Fruit fly (Drosophila melanogaster) whole organism, embryonic: ENCODE measurements around the gene CG32686.

ENCODE experiments used
- Abd-B ChIP-seq: fragments of 200-800 bp; sonication (Bioruptor generic); optimal IDR thresholded peaks from 2 replicates; lab custom pipeline; 2018; ENCODE audit warnings: missing biosample characterization, mild to moderate bottlenecking, missing genetic modification characterization, moderate library complexity
- Adf1 ChIP-seq: fragments of 200-800 bp; sonication (Bioruptor generic); IDR thresholded peaks from 2 replicates; pipeline ENCODE4 v1.3.6; 2022; ENCODE audit warnings: missing biosample characterization, missing genetic modification characterization
- CG10654 ChIP-seq: fragments of 200-800 bp; sonication (Bioruptor generic); optimal IDR thresholded peaks from 2 replicates; lab custom pipeline; 2016; ENCODE audit warnings: missing biosample characterization, missing genetic modification characterization
- CG10959 ChIP-seq: fragments of 200-800 bp; sonication (Bioruptor generic); IDR thresholded peaks from 2 replicates; pipeline ENCODE4 v1.3.6; 2022; ENCODE audit warnings: missing biosample characterization, missing genetic modification characterization
- CG12219 ChIP-seq: fragments of 200-800 bp; sonication (Bioruptor generic); optimal IDR thresholded peaks from 3 replicates; lab custom pipeline; 2018; ENCODE audit warnings: missing biosample characterization, mild to moderate bottlenecking, missing genetic modification characterization
- CG1233 ChIP-seq: fragments of 200-800 bp; sonication (Bioruptor generic); optimal IDR thresholded peaks from 4 replicates; lab custom pipeline; 2018; ENCODE audit warnings: missing biosample characterization, mild to moderate bottlenecking, missing genetic modification characterization
- CG14860 ChIP-seq: fragments of 200-800 bp; sonication (Bioruptor generic); IDR thresholded peaks from 3 replicates; pipeline ENCODE4 v1.3.6; 2022; ENCODE audit warnings: missing biosample characterization, missing genetic modification characterization; ENCODE audit not compliant: partially characterized antibody
- CG17328 ChIP-seq: fragments of 200-800 bp; sonication (Bioruptor generic); IDR thresholded peaks from 2 replicates; pipeline ENCODE4 v1.3.6; 2022; ENCODE audit warnings: missing biosample characterization, missing genetic modification characterization
- CG17385 ChIP-seq: fragments of 200-800 bp; sonication (Bioruptor generic); optimal IDR thresholded peaks from 3 replicates; lab custom pipeline; 2018; ENCODE audit warnings: missing biosample characterization, mild to moderate bottlenecking, missing genetic modification characterization
- CG18599 ChIP-seq: fragments of 200-800 bp; sonication (Bioruptor generic); optimal IDR thresholded peaks from 3 replicates; lab custom pipeline; 2017; ENCODE audit warnings: missing biosample characterization, missing genetic modification characterization, mild to moderate bottlenecking, moderate library complexity, missing genetic modification reagents
- CG18764 ChIP-seq: fragments of 200-800 bp; sonication (Bioruptor generic); optimal IDR thresholded peaks from 3 replicates; lab custom pipeline; 2016; ENCODE audit warnings: missing biosample characterization, missing genetic modification characterization
- CG2202 ChIP-seq: fragments of 200-800 bp; sonication (Bioruptor generic); optimal IDR thresholded peaks from 2 replicates; lab custom pipeline; 2018; ENCODE audit warnings: missing biosample characterization, mild to moderate bottlenecking, missing genetic modification characterization
- CG33557 ChIP-seq: fragments of 200-800 bp; sonication (Bioruptor generic); optimal IDR thresholded peaks from 2 replicates; lab custom pipeline; 2019; ENCODE audit warnings: missing biosample characterization, mild to moderate bottlenecking, missing genetic modification characterization, moderate library complexity
- CG34422 ChIP-seq: fragments of 200-800 bp; sonication (Bioruptor generic); IDR thresholded peaks from 3 replicates; pipeline ENCODE4 v1.3.6; 2022; ENCODE audit warnings: missing biosample characterization, missing genetic modification characterization
- CG7357 ChIP-seq: fragments of 200-800 bp; sonication (Bioruptor generic); IDR thresholded peaks from 3 replicates; pipeline ENCODE4 v1.3.6; 2022; ENCODE audit warnings: missing biosample characterization, missing genetic modification characterization
- E2f2 ChIP-seq: fragments of 200-800 bp; sonication (Bioruptor generic); IDR thresholded peaks from 2 replicates; pipeline ENCODE4 v1.3.6; 2022; ENCODE audit warnings: missing biosample characterization, missing genetic modification characterization
- HLH4C ChIP-seq: fragments of 200-800 bp; sonication (Bioruptor generic); IDR thresholded peaks from 3 replicates; pipeline ENCODE4 v1.3.6; 2022; ENCODE audit warnings: missing biosample characterization, missing genetic modification characterization; ENCODE audit not compliant: partially characterized antibody
- HmgZ ChIP-seq: fragments of 200-800 bp; sonication (Bioruptor generic); optimal IDR thresholded peaks from 2 replicates; lab custom pipeline; 2018; ENCODE audit warnings: missing biosample characterization, mild to moderate bottlenecking, missing genetic modification characterization
- Med ChIP-seq: fragments of 200-800 bp; sonication (Bioruptor generic); peaks from one replicate; lab custom pipeline; 2016; ENCODE audit warnings: missing biosample characterization, missing genetic modification characterization, mild to moderate bottlenecking, inconsistent platforms, moderate library complexity
- Mes4 ChIP-seq: fragments of 200-800 bp; sonication (Bioruptor generic); optimal IDR thresholded peaks from 2 replicates; lab custom pipeline; 2016; ENCODE audit warnings: missing biosample characterization, missing genetic modification characterization
- Nf-YB ChIP-seq: fragments of 200-800 bp; sonication (Bioruptor generic); optimal IDR thresholded peaks from 3 replicates; lab custom pipeline; 2019; ENCODE audit warnings: missing biosample characterization, mild to moderate bottlenecking, missing genetic modification characterization, moderate library complexity
- Pdp1 ChIP-seq, 2 experiments: fragments of 200-800 bp; sonication (Bioruptor generic); optimal IDR thresholded peaks; 3 replicates each; lab custom pipeline; 2016; ENCODE audit warnings: missing biosample characterization in 2 of 2, missing genetic modification characterization in 2 of 2, mild to moderate bottlenecking in 1 of 2, moderate library complexity in 1 of 2
- bigmax ChIP-seq: fragments of 200-800 bp; sonication (Bioruptor generic); optimal IDR thresholded peaks from 2 replicates; lab custom pipeline; 2018; ENCODE audit warnings: missing biosample characterization, mild to moderate bottlenecking, missing genetic modification characterization
- btn ChIP-seq: fragments of 200-800 bp; sonication (Bioruptor generic); optimal IDR thresholded peaks from 2 replicates; lab custom pipeline; 2016; ENCODE audit warnings: missing biosample characterization, missing genetic modification characterization
- chinmo ChIP-seq: fragments of 200-800 bp; sonication (Bioruptor generic); IDR thresholded peaks from 4 replicates; pipeline ENCODE4 v1.3.6; 2022; ENCODE audit warnings: missing biosample characterization, missing genetic modification characterization; ENCODE audit not compliant: partially characterized antibody
- crc ChIP-seq: fragments of 200-800 bp; sonication (Bioruptor generic); optimal IDR thresholded peaks from 2 replicates; lab custom pipeline; 2016; ENCODE audit warnings: missing biosample characterization, missing genetic modification characterization
- dan ChIP-seq: fragments of 200-800 bp; sonication (Bioruptor generic); IDR thresholded peaks from 2 replicates; pipeline ENCODE4 v1.3.6; 2022; ENCODE audit warnings: missing biosample characterization, missing genetic modification characterization
- dmrt11E ChIP-seq: fragments of 200-800 bp; sonication (Bioruptor generic); optimal IDR thresholded peaks from 3 replicates; lab custom pipeline; 2018; ENCODE audit warnings: missing biosample characterization, mild to moderate bottlenecking, missing genetic modification characterization, moderate library complexity
- ems ChIP-seq: fragments of 200-800 bp; sonication (Bioruptor generic); optimal IDR thresholded peaks from 3 replicates; lab custom pipeline; 2016; ENCODE audit warnings: missing biosample characterization, missing genetic modification characterization
- en ChIP-seq: fragments of 200-800 bp; sonication (Bioruptor generic); optimal IDR thresholded peaks from 2 replicates; lab custom pipeline; 2016; ENCODE audit warnings: missing biosample characterization, missing genetic modification characterization
- fu2 ChIP-seq: fragments of 200-800 bp; sonication (Bioruptor generic); optimal IDR thresholded peaks from 2 replicates; lab custom pipeline; 2016; ENCODE audit warnings: missing biosample characterization, missing genetic modification characterization
- grn ChIP-seq: fragments of 200-800 bp; sonication (Bioruptor generic); optimal IDR thresholded peaks from 3 replicates; lab custom pipeline; 2017; ENCODE audit warnings: missing biosample characterization, missing genetic modification characterization
- jumu ChIP-seq: fragments of 200-800 bp; sonication (Bioruptor generic); optimal IDR thresholded peaks from 3 replicates; lab custom pipeline; 2016; ENCODE audit warnings: missing biosample characterization, missing genetic modification characterization
- ken ChIP-seq: fragments of 200-800 bp; sonication (Bioruptor generic); IDR thresholded peaks from 3 replicates; pipeline ENCODE4 v1.3.6; 2022; ENCODE audit warnings: missing biosample characterization, missing genetic modification characterization
- kni ChIP-seq: fragments of 200-800 bp; sonication (Bioruptor generic); optimal IDR thresholded peaks from 3 replicates; lab custom pipeline; 2017; ENCODE audit warnings: mild to moderate bottlenecking, missing biosample characterization, missing genetic modification reagents, missing genetic modification characterization
- lmd ChIP-seq: fragments of 200-800 bp; sonication (Bioruptor generic); IDR thresholded peaks from 2 replicates; pipeline ENCODE4 v1.3.6; 2022; ENCODE audit warnings: missing biosample characterization, missing genetic modification characterization
- nau ChIP-seq: fragments of 200-800 bp; sonication (Bioruptor generic); optimal IDR thresholded peaks from 3 replicates; lab custom pipeline; 2017; ENCODE audit warnings: missing biosample characterization, mild to moderate bottlenecking, missing genetic modification characterization, missing genetic modification reagents
- nom ChIP-seq: fragments of 200-800 bp; sonication (Bioruptor generic); optimal IDR thresholded peaks from 2 replicates; lab custom pipeline; 2017; ENCODE audit warnings: missing biosample characterization, missing genetic modification characterization, mild to moderate bottlenecking, moderate library complexity, missing genetic modification reagents
- odd ChIP-seq: fragments of 200-800 bp; sonication (Bioruptor generic); optimal IDR thresholded peaks from 2 replicates; lab custom pipeline; 2017; ENCODE audit warnings: missing biosample characterization, mild to moderate bottlenecking, missing genetic modification characterization
- peb ChIP-seq: fragments of 200-800 bp; sonication (Bioruptor generic); IDR thresholded peaks from 2 replicates; pipeline ENCODE4 v1.3.6; 2022; ENCODE audit warnings: missing biosample characterization, missing genetic modification characterization
- sens ChIP-seq: fragments of 200-800 bp; sonication (Bioruptor generic); peaks from one replicate; lab custom pipeline; 2016; ENCODE audit warnings: missing biosample characterization, missing genetic modification characterization
- sima ChIP-seq: fragments of 200-800 bp; sonication (Bioruptor generic); optimal IDR thresholded peaks from 2 replicates; lab custom pipeline; 2016; ENCODE audit warnings: missing biosample characterization, missing genetic modification characterization
- sob ChIP-seq: fragments of 200-800 bp; sonication (Bioruptor generic); IDR thresholded peaks from 2 replicates; pipeline ENCODE4 v1.3.6; 2022; ENCODE audit warnings: missing biosample characterization, missing genetic modification characterization
- stwl ChIP-seq: fragments of 200-800 bp; sonication (Bioruptor generic); optimal IDR thresholded peaks from 3 replicates; lab custom pipeline; 2018; ENCODE audit warnings: missing biosample characterization, mild to moderate bottlenecking, missing genetic modification characterization, moderate library complexity
- sug ChIP-seq: fragments of 200-800 bp; optimal IDR thresholded peaks from 2 replicates; lab custom pipeline; 2019; ENCODE audit warnings: missing biosample characterization, mild to moderate bottlenecking, missing genetic modification characterization, moderate library complexity

CG32686 gene

dm6 chrX:10324836-10325566, 50.1 kb downstream of the CG32686 start (continued):
- TF ChIP-seq btn (GFP tag; lab: Kevin White, UChicago) (no peak), sima (GFP tag; lab: Kevin White, UChicago) (no peak), ems (GFP tag; lab: Kevin White, UChicago) (no peak), odd (GFP tag; lab: Kevin White, UChicago) (no peak), ken (GFP tag; lab: Robert Waterston, UW) (no peak), HmgZ (no peak), CG14860 (GFP tag; lab: Robert Waterston, UW) (no peak), CG18764 (GFP tag; lab: Kevin White, UChicago) (no peak), CG7357 (GFP tag; lab: Robert Waterston, UW) (no peak), CG17385 (no peak), CG2202 (tag; lab: Kevin White, UChicago) (no peak), CG17328 (no peak), grn (peak; percentile 36), CG34422 (no peak), Adf1 (GFP tag; lab: Robert Waterston, UW) (no peak), CG10654 (GFP tag; lab: Kevin White, UChicago) (no peak), dmrt11E (tag; lab: Kevin White, UChicago) (peak; percentile 14), CG10959 (no peak), Nf-YB (no peak), jumu (GFP tag; lab: Kevin White, UChicago) (no peak), en (GFP tag; lab: Kevin White, UChicago) (no peak), CG33557 (no peak), CG1233 (GFP tag; lab: Kevin White, UChicago) (no peak), Mes4 (GFP tag; lab: Kevin White, UChicago) (no peak), CG12219 (GFP tag; lab: Kevin White, UChicago) (no peak), crc (GFP tag; lab: Kevin White, UChicago) (no peak), nom (peak; percentile 27), lmd (GFP tag; lab: Robert Waterston, UW) (no peak), dan (GFP tag; lab: Robert Waterston, UW) (no peak), HLH4C (GFP tag; lab: Robert Waterston, UW) (no peak), kni (GFP tag; lab: Kevin White, UChicago) (no peak), sob (GFP tag; lab: Robert Waterston, UW) (no peak), Med (peak; percentile 75)

DNA sequence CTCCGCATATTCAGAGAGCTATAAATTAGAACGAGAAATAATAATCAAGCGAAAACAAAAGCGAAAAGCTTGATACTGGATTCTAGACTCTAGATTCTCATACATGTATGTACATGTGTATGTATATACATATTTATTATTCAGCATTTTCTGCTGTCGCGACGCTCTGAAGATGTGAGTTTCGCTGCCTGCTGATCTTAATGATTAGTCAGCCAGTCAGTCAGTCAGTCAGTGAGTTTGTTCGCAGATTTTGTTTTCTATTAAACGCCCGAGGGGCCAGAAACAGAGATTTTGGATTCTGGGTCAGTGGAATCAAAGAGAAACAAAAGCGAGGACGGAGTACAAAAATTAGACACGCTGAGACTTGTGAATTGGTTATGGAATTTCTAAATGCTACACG, 52.8 kb downstream of the CG32686 start:
- TF ChIP-seq crc (GFP tag; lab: Kevin White, UChicago) = no peak
- TF ChIP-seq Med = peak; percentile 62
- TF ChIP-seq sug (tag; lab: Kevin White, UChicago) = peak; percentile 23
- TF ChIP-seq chinmo (GFP tag; lab: Robert Waterston, UW) = 0 out of 4 replicates have a peak, but pooled peaks have one; percentile 6
- no peak for TF ChIP-seq nau (GFP tag; lab: Kevin White, UChicago)
- no peak for TF ChIP-seq bigmax (GFP tag; lab: Kevin White, UChicago)
- TF ChIP-seq E2f2 = no peak
- TF ChIP-seq peb = no peak
- TF ChIP-seq sens (GFP tag; lab: Kevin White, UChicago) = peak; percentile 18
- no peak for TF ChIP-seq stwl (tag; lab: Kevin White, UChicago)
- no peak for TF ChIP-seq fu2 (GFP tag; lab: Kevin White, UChicago)
- TF ChIP-seq Pdp1 (GFP tag; optimal IDR thresholded peaks at IDR 0.05; lab: Kevin White, UChicago) = peak in 1 of 2 experiments; percentile 12
- TF ChIP-seq CG18599 (GFP tag; lab: Kevin White, UChicago) = no peak
- TF ChIP-seq Abd-B (GFP tag; lab: Kevin White, UChicago) = no peak
